Worm (Caenorhabditis elegans): ENCODE results near the gene C34E11.4.

The C34E11.4 gene

DNA sequence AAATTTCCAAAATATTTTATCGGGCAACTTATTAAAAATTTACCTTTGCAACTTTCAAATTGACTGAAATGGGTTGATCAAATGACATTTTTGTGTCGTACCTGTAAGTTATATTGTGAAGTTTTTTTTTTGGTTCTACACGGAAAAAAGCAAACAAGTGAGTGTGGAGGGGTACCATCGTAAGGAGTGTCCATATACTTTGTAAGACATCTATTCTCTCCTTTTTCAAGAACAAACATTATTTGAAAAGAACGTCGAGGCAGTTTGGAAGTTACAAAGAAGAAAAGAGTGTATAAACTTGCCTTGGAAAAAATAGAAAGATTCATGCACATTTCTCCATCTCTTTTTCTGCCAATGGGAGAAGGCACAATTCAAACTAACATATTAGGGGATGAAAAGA, 33.4 kb downstream of the C34E11.4 start, which contains the start of gene taf-7.1:
Gene taf-7.1, minus strand, starts transcription at position 101 of the 400 bp plus-strand sequence.
- TF ChIP-seq elt-1 (tag; optimal IDR thresholded peaks at IDR 0.05) (no peak), lsy-2 (tag; optimal IDR thresholded peaks at IDR 0.05) (no peak), ama-1 (optimal IDR thresholded peaks at IDR 0.05) (no peak), lin-13 (GFP tag; optimal IDR thresholded peaks at IDR 0.05) (no peak), egl-27 (tag; optimal IDR thresholded peaks at IDR 0.05) (no peak), unc-39 (tag; optimal IDR thresholded peaks at IDR 0.05) (no peak), nhr-11 (tag; optimal IDR thresholded peaks at IDR 0.05) (no peak), nhr-129 (tag; optimal IDR thresholded peaks at IDR 0.05) (no peak), skn-1 (tag; optimal IDR thresholded peaks at IDR 0.05) (no peak)

- TF ChIP-seq peb-1 (tag; optimal IDR thresholded peaks at IDR 0.05), result no peak
- TF ChIP-seq zag-1 (tag; optimal IDR thresholded peaks at IDR 0.05), result no peak
- TF ChIP-seq gmeb-1 (tag; optimal IDR thresholded peaks at IDR 0.05), result no peak
- no peak for TF ChIP-seq nhr-23 (tag; optimal IDR thresholded peaks at IDR 0.05)
- no peak for TF ChIP-seq unc-39 (tag; optimal IDR thresholded peaks at IDR 0.05)
- no peak for TF ChIP-seq ztf-1 (GFP tag; conservative IDR thresholded peaks at IDR 0.05)
- TF ChIP-seq sem-4 (tag; optimal IDR thresholded peaks at IDR 0.05), result no peak
Observed at ce11 chrX:11843363-11843762, 39.4 kb downstream of the C34E11.4 start, which contains the start of gene F54F7.2. F54F7.2 (plus strand) TSS chrX:11843663.

- no peak for TF ChIP-seq peb-1 (tag; optimal IDR thresholded peaks at IDR 0.05)
- TF ChIP-seq ZK546.5 (tag; optimal IDR thresholded peaks at IDR 0.05), result no peak
- no peak for TF ChIP-seq ztf-11 (tag; optimal IDR thresholded peaks at IDR 0.05)
Observed at ce11 chrX:11848618-11849017, 44.6 kb downstream of the C34E11.4 start, which contains the start of gene F54F7.9. F54F7.9 (minus strand) TSS chrX:11848718.

DNA sequence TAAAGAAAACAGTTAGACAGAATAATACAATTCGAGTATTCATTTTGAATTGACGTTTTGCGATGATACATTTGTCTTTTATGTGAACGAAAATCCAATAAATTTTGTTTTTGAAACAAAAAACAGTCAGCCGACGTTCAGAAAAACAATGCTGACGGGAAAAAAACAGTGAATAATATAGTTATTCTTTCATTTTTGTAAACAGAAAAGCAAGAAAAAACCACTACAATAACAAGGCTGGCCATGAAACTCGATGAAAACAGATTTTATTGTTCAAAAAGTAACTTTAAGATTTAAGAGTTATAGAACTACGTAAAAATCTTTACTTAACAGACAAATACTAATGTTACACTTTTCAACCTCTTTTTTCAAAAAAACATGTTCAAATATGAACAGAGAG, 46.1 kb downstream of the C34E11.4 start, which contains the start of gene F54F7.3:
Gene F54F7.3, minus strand, starts transcription at position 101 of the 400 bp plus-strand sequence.
- TF ChIP-seq mab-5 (tag; optimal IDR thresholded peaks at IDR 0.05) (no peak), unc-55 (GFP tag; optimal IDR thresholded peaks at IDR 0.05) (no peak), sem-4 (tag; optimal IDR thresholded peaks at IDR 0.05) (no peak), nhr-12 (tag; optimal IDR thresholded peaks at IDR 0.05) (no peak), lsy-2 (tag; optimal IDR thresholded peaks at IDR 0.05) (no peak), snpc-4 (tag; optimal IDR thresholded peaks at IDR 0.05) (no peak), dmd-4 (tag; optimal IDR thresholded peaks at IDR 0.05) (no peak), lin-11 (tag; optimal IDR thresholded peaks at IDR 0.05) (no peak), crh-2 (tag; optimal IDR thresholded peaks at IDR 0.05) (no peak), ztf-4 (tag; optimal IDR thresholded peaks at IDR 0.05) (no peak), unc-62 (GFP tag; optimal IDR thresholded peaks at IDR 0.05) (no peak), blmp-1 (tag; optimal IDR thresholded peaks at IDR 0.05; ENCODE audit: insufficient read depth) (no peak), fos-1 (tag; optimal IDR thresholded peaks at IDR 0.05) (no peak)

ce11 chrX:11850572-11850971, 46.6 kb downstream of the C34E11.4 start, which contains the start of gene F54F7.14:
F54F7.14 (plus strand) TSS chrX:11850872.
- no peak for TF ChIP-seq nhr-77 (tag; optimal IDR thresholded peaks at IDR 0.05)

ce11 chrX:11852494-11852893, 48.5 kb downstream of the C34E11.4 start, which contains the start of gene xtr-1:
xtr-1 (plus strand) TSS chrX:11852794.
- TF ChIP-seq nhr-237 (tag; optimal IDR thresholded peaks at IDR 0.05), result no peak
- TF ChIP-seq mbf-1 (tag; optimal IDR thresholded peaks at IDR 0.05), result no peak
- TF ChIP-seq unc-39 (tag; optimal IDR thresholded peaks at IDR 0.05), result no peak
- TF ChIP-seq peb-1 (tag; optimal IDR thresholded peaks at IDR 0.05), result no peak
- no peak for TF ChIP-seq blmp-1 (tag; optimal IDR thresholded peaks at IDR 0.05; ENCODE audit: insufficient read depth)
- TF ChIP-seq C34F6.9 (tag; optimal IDR thresholded peaks at IDR 0.05), result no peak
- TF ChIP-seq snpc-4 (tag; optimal IDR thresholded peaks at IDR 0.05), result no peak
- TF ChIP-seq fos-1 (tag; optimal IDR thresholded peaks at IDR 0.05), result no peak
- no peak for TF ChIP-seq nhr-11 (tag; optimal IDR thresholded peaks at IDR 0.05)
- TF ChIP-seq lin-13 (GFP tag; optimal IDR thresholded peaks at IDR 0.05), result no peak
- no peak for TF ChIP-seq lin-11 (tag; optimal IDR thresholded peaks at IDR 0.05)
- no peak for TF ChIP-seq ceh-16 (tag; optimal IDR thresholded peaks at IDR 0.05)
- no peak for TF ChIP-seq elt-1 (tag; optimal IDR thresholded peaks at IDR 0.05)
- no peak for TF ChIP-seq ama-1 (optimal IDR thresholded peaks at IDR 0.05)
- no peak for TF ChIP-seq unc-62 (GFP tag; optimal IDR thresholded peaks at IDR 0.05)

All from whole organism, L2 larva.